Worm (Caenorhabditis elegans): ENCODE data around the gene col-139.

Gene col-139

ce11 chrV:4676812-4677211 is 23.0 kb upstream of the col-139 start:
- TF ChIP-seq W03F9.2 (tag; optimal IDR thresholded peaks at IDR 0.05) (no peak), dao-5 (tag; optimal IDR thresholded peaks at IDR 0.05) (no peak), him-1 (tag; optimal IDR thresholded peaks at IDR 0.05) (no peak)

ce11 chrV:4676092-4676491 is 22.3 kb upstream of the col-139 start, which contains the start of gene K03B4.6:
Gene K03B4.6, minus strand, starts transcription at chrV:4676192.
- TF ChIP-seq him-1 (tag; optimal IDR thresholded peaks at IDR 0.05) = no peak
- TF ChIP-seq W03F9.2 (tag; optimal IDR thresholded peaks at IDR 0.05) = no peak
- no peak for TF ChIP-seq dao-5 (tag; optimal IDR thresholded peaks at IDR 0.05)

- TF ChIP-seq dao-5 (tag; optimal IDR thresholded peaks at IDR 0.05) (no peak), W03F9.2 (tag; optimal IDR thresholded peaks at IDR 0.05) (no peak), him-1 (tag; optimal IDR thresholded peaks at IDR 0.05) (no peak)
Measured at ce11 chrV:4674506-4674905, 20.7 kb upstream of the col-139 start, which contains the start of gene K03B4.8. Gene K03B4.8, minus strand, starts transcription at chrV:4674606.

ce11 chrV:4672487-4672886 is 18.7 kb upstream of the col-139 start, which contains the start of gene K03B4.9:
Gene K03B4.9, minus strand, starts transcription at chrV:4672587.
- TF ChIP-seq dao-5 (tag; optimal IDR thresholded peaks at IDR 0.05) = no peak
- no peak for TF ChIP-seq W03F9.2 (tag; optimal IDR thresholded peaks at IDR 0.05)
- no peak for TF ChIP-seq him-1 (tag; optimal IDR thresholded peaks at IDR 0.05)

- TF ChIP-seq dao-5 (tag; optimal IDR thresholded peaks at IDR 0.05) = no peak
- no peak for TF ChIP-seq him-1 (tag; optimal IDR thresholded peaks at IDR 0.05)
- no peak for TF ChIP-seq W03F9.2 (tag; optimal IDR thresholded peaks at IDR 0.05)
Measured at ce11 chrV:4668636-4669035, 14.9 kb upstream of the col-139 start, which contains the start of gene srx-77. Gene srx-77, minus strand, starts transcription at chrV:4668736.

- no peak for TF ChIP-seq him-1 (tag; optimal IDR thresholded peaks at IDR 0.05)
- TF ChIP-seq dao-5 (tag; optimal IDR thresholded peaks at IDR 0.05) = no peak
- no peak for TF ChIP-seq W03F9.2 (tag; optimal IDR thresholded peaks at IDR 0.05)
Measured at ce11 chrV:4667062-4667461, 13.3 kb upstream of the col-139 start.

ce11 chrV:4665651-4666050 is 11.9 kb upstream of the col-139 start, which contains the start of gene srx-73:
Gene srx-73, minus strand, starts transcription at chrV:4665751.
- TF ChIP-seq dao-5 (tag; optimal IDR thresholded peaks at IDR 0.05) = no peak
- no peak for TF ChIP-seq W03F9.2 (tag; optimal IDR thresholded peaks at IDR 0.05)
- no peak for TF ChIP-seq him-1 (tag; optimal IDR thresholded peaks at IDR 0.05)

ce11 chrV:4662400-4662799 is 8.6 kb upstream of the col-139 start, which contains the start of gene srx-74:
Gene srx-74, minus strand, starts transcription at chrV:4662500.
- no peak for TF ChIP-seq him-1 (tag; optimal IDR thresholded peaks at IDR 0.05)
- TF ChIP-seq W03F9.2 (tag; optimal IDR thresholded peaks at IDR 0.05) = no peak
- TF ChIP-seq dao-5 (tag; optimal IDR thresholded peaks at IDR 0.05) = no peak

- TF ChIP-seq W03F9.2 (tag; optimal IDR thresholded peaks at IDR 0.05) (no peak), him-1 (tag; optimal IDR thresholded peaks at IDR 0.05) (no peak), dao-5 (tag; optimal IDR thresholded peaks at IDR 0.05) (no peak)
Measured at ce11 chrV:4655175-4655574, 1.4 kb upstream of the col-139 start, which contains the start of gene F41F3.9. Gene F41F3.9, plus strand, starts transcription at chrV:4655475.

ce11 chrV:4653093-4653492 is 678 bp downstream of the col-139 start:
- TF ChIP-seq W03F9.2 (tag; optimal IDR thresholded peaks at IDR 0.05) (no peak), him-1 (tag; optimal IDR thresholded peaks at IDR 0.05) (no peak), dao-5 (tag; optimal IDR thresholded peaks at IDR 0.05) (no peak)

ce11 chrV:4651480-4651879 is 2.3 kb downstream of the col-139 start:
- TF ChIP-seq him-1 (tag; optimal IDR thresholded peaks at IDR 0.05) (no peak), dao-5 (tag; optimal IDR thresholded peaks at IDR 0.05) (no peak), W03F9.2 (tag; optimal IDR thresholded peaks at IDR 0.05) (no peak)

- TF ChIP-seq W03F9.2 (tag; optimal IDR thresholded peaks at IDR 0.05) (no peak), dao-5 (tag; optimal IDR thresholded peaks at IDR 0.05) (no peak), him-1 (tag; optimal IDR thresholded peaks at IDR 0.05) (no peak)
Measured at ce11 chrV:4649649-4650384, 4.0 kb downstream of the col-139 start.

- no peak for TF ChIP-seq W03F9.2 (tag; optimal IDR thresholded peaks at IDR 0.05)
Measured at ce11 chrV:4648527-4648926, 5.2 kb downstream of the col-139 start, which contains the start of gene F41F3.8. Gene F41F3.8, plus strand, starts transcription at chrV:4648827.

ce11 chrV:4647857-4648256 is 5.9 kb downstream of the col-139 start, which contains the start of gene F41F3.3:
Gene F41F3.3, minus strand, starts transcription at chrV:4648239.
- TF ChIP-seq W03F9.2 (tag; optimal IDR thresholded peaks at IDR 0.05) = no peak
- TF ChIP-seq dao-5 (tag; optimal IDR thresholded peaks at IDR 0.05) = no peak
- no peak for TF ChIP-seq him-1 (tag; optimal IDR thresholded peaks at IDR 0.05)
